Worm (Caenorhabditis elegans) whole organism, young adult: Measurements from ENCODE around the gene tbc-12.

Experiments used
- B0261.1 ChIP-seq: sonication (generic microtip); optimal IDR thresholded peaks from 2 replicates; lab custom pipeline; 2016; ENCODE audit warnings: mild to moderate bottlenecking, missing genetic modification characterization, moderate library complexity, missing compliant biosample characterization
- D2030.7 ChIP-seq: fragments of 200-800 bp; sonication (Bioruptor generic); IDR thresholded peaks from 2 replicates; pipeline ENCODE4 v1.3.6; 2022; ENCODE audit warnings: missing genetic modification reagents, missing genetic modification characterization, missing compliant biosample characterization
- Y56A3A.18 ChIP-seq: fragments of 200-800 bp; sonication (Bioruptor generic); IDR thresholded peaks from 2 replicates; pipeline ENCODE4 v1.3.6; 2022; ENCODE audit warnings: missing genetic modification reagents, missing genetic modification characterization, missing compliant biosample characterization
- Y67H2A.10 ChIP-seq: fragments of 200-800 bp; sonication (Bioruptor generic); conservative IDR thresholded peaks from 2 replicates; pipeline ENCODE4 v1.3.6; 2022; ENCODE audit warnings: missing genetic modification reagents, missing genetic modification characterization, missing compliant biosample characterization
- Y95B8A.8 ChIP-seq: fragments of 200-800 bp; sonication (Bioruptor generic); IDR thresholded peaks from 2 replicates; pipeline ENCODE4 v1.3.6; 2022; ENCODE audit warnings: missing genetic modification reagents, missing genetic modification characterization, missing compliant biosample characterization
- ama-1 ChIP-seq, 3 experiments: fragments of 150-350 bp in 1 of 3; sonication (generic microtip) in 2 of 3; optimal IDR thresholded peaks; 2 replicates each; lab custom pipeline; 2014 to 2018; ENCODE audit warnings: missing biosample characterization in 2 of 3, missing genetic modification characterization in 2 of 3, missing genetic modification reagents in 2 of 3
- aptf-3 ChIP-seq: fragments of 200-800 bp; sonication (Bioruptor generic); IDR thresholded peaks from 2 replicates; pipeline ENCODE4 v1.3.6; 2022; ENCODE audit warnings: missing genetic modification characterization, missing compliant biosample characterization
- athp-1 ChIP-seq: sonication (generic microtip); optimal IDR thresholded peaks from 2 replicates; lab custom pipeline; 2017; ENCODE audit warnings: mild to moderate bottlenecking, missing genetic modification characterization, missing compliant biosample characterization
- cebp-1 ChIP-seq, 2 experiments: fragments of 200-800 bp in 1 of 2; sonication (Bioruptor generic) in 1 of 2; sonication (generic microtip) in 1 of 2; IDR thresholded peaks in 1 of 2; optimal IDR thresholded peaks in 1 of 2; 2 replicates each; pipeline versions ENCODE4 v1.3.6 to Lab custom; 2017 to 2022; ENCODE audit warnings: missing compliant biosample characterization in 2 of 2, missing genetic modification characterization in 2 of 2, mild to moderate bottlenecking in 1 of 2, missing genetic modification reagents in 1 of 2, moderate library complexity in 1 of 2
- cebp-2 ChIP-seq: fragments of 200-800 bp; sonication (Bioruptor generic); IDR thresholded peaks from 2 replicates; pipeline ENCODE4 v1.3.6; 2022; ENCODE audit warnings: missing genetic modification characterization, missing compliant biosample characterization
- chd-7 ChIP-seq: sonication (generic microtip); optimal IDR thresholded peaks from 2 replicates; lab custom pipeline; 2016; ENCODE audit warnings: mild to moderate bottlenecking, missing genetic modification characterization, moderate library complexity, missing compliant biosample characterization
- die-1 ChIP-seq: sonication (generic microtip); optimal IDR thresholded peaks from 2 replicates; lab custom pipeline; 2016; ENCODE audit warnings: missing genotype, mild to moderate bottlenecking, missing genetic modification characterization, missing compliant biosample characterization
- dox-1 ChIP-seq: fragments of 200-800 bp; sonication (Bioruptor generic); IDR thresholded peaks from 2 replicates; pipeline ENCODE4 v1.3.6; 2022; ENCODE audit warnings: missing genetic modification reagents, missing genetic modification characterization, missing compliant biosample characterization
- egrh-3 ChIP-seq: fragments of 200-800 bp; sonication (Bioruptor generic); IDR thresholded peaks from 2 replicates; pipeline ENCODE4 v1.3.6; 2022; ENCODE audit warnings: missing genetic modification reagents, missing genetic modification characterization, missing compliant biosample characterization
- ekl-4 ChIP-seq: fragments of 200-800 bp; sonication (Bioruptor generic); IDR thresholded peaks from 2 replicates; pipeline ENCODE4 v1.3.6; 2022; ENCODE audit warnings: missing genetic modification reagents, missing genetic modification characterization, missing compliant biosample characterization
- fkh-3 ChIP-seq: sonication (generic microtip); optimal IDR thresholded peaks from 2 replicates; lab custom pipeline; 2016; ENCODE audit warnings: mild to moderate bottlenecking, missing genetic modification characterization, missing compliant biosample characterization
- hmg-1.2 ChIP-seq: fragments of 200-800 bp; sonication (Bioruptor generic); IDR thresholded peaks from 2 replicates; pipeline ENCODE4 v1.3.6; 2022; ENCODE audit warnings: missing genetic modification reagents, missing genetic modification characterization, missing compliant biosample characterization
- hrde-1 ChIP-seq: sonication (generic microtip); optimal IDR thresholded peaks from 2 replicates; lab custom pipeline; 2016; ENCODE audit warnings: missing genetic modification characterization, mild to moderate bottlenecking, missing compliant biosample characterization, moderate library complexity, missing genotype, missing genetic modification reagents, borderline replicate concordance
- let-526 ChIP-seq: fragments of 200-800 bp; sonication (Bioruptor generic); IDR thresholded peaks from 2 replicates; pipeline ENCODE4 v1.3.6; 2022; ENCODE audit warnings: missing genetic modification reagents, missing genetic modification characterization, missing compliant biosample characterization
- lin-26 ChIP-seq: fragments of 200-800 bp; sonication (Bioruptor generic); IDR thresholded peaks from 2 replicates; pipeline ENCODE4 v1.3.6; 2022; ENCODE audit warnings: missing genetic modification reagents, missing genetic modification characterization, missing compliant biosample characterization
- lin-54 ChIP-seq: fragments of 200-800 bp; sonication (Bioruptor generic); optimal IDR thresholded peaks from 2 replicates; lab custom pipeline; 2018; ENCODE audit warnings: mild to moderate bottlenecking, missing genetic modification characterization, missing compliant biosample characterization
- lir-1 ChIP-seq: fragments of 200-800 bp; sonication (Bioruptor generic); conservative IDR thresholded peaks from 2 replicates; pipeline ENCODE4 v1.3.6; 2022; ENCODE audit warnings: missing genetic modification reagents, missing genetic modification characterization, missing compliant biosample characterization
- madf-10 ChIP-seq: sonication (generic microtip); optimal IDR thresholded peaks from 2 replicates; lab custom pipeline; 2016; ENCODE audit warnings: mild to moderate bottlenecking, missing genetic modification characterization, missing compliant biosample characterization
- mxl-1 ChIP-seq: sonication (generic microtip); optimal IDR thresholded peaks from 2 replicates; lab custom pipeline; 2016; ENCODE audit warnings: missing genetic modification characterization, missing compliant biosample characterization
- nhr-90 ChIP-seq: sonication (generic microtip); optimal IDR thresholded peaks from 2 replicates; lab custom pipeline; 2016; ENCODE audit warnings: missing genotype, mild to moderate bottlenecking, missing genetic modification characterization, missing compliant biosample characterization
- pbrm-1 ChIP-seq: fragments of 200-800 bp; sonication (Bioruptor generic); IDR thresholded peaks from 2 replicates; pipeline ENCODE4 v1.3.6; 2022; ENCODE audit warnings: missing genetic modification reagents, missing genetic modification characterization, missing compliant biosample characterization
- rcor-1 ChIP-seq: fragments of 200-800 bp; sonication (Bioruptor generic); IDR thresholded peaks from 2 replicates; pipeline ENCODE4 v1.3.6; 2022; ENCODE audit warnings: missing genetic modification reagents, missing genetic modification characterization, missing compliant biosample characterization
- rpc-1 ChIP-seq, 2 experiments: fragments of 150-350 bp in 1 of 2; sonication (generic microtip) in 1 of 2; optimal IDR thresholded peaks; 2 replicates each; lab custom pipeline; 2014 to 2018; ENCODE audit warnings: missing biosample characterization in 1 of 2, missing genetic modification characterization in 1 of 2, missing genetic modification reagents in 1 of 2, missing genotype in 1 of 2
- snpc-1.3 ChIP-seq: sonication (generic microtip); optimal IDR thresholded peaks from 2 replicates; lab custom pipeline; 2017; ENCODE audit warnings: missing genetic modification characterization, mild to moderate bottlenecking, missing compliant biosample characterization, antibody characterized with exemption, moderate library complexity, missing genotype, missing genetic modification reagents; ENCODE audit not compliant: insufficient read depth
- snpc-3.4 ChIP-seq: sonication (generic microtip); optimal IDR thresholded peaks from 2 replicates; lab custom pipeline; 2017; ENCODE audit warnings: missing genetic modification characterization, mild to moderate bottlenecking, missing compliant biosample characterization, antibody characterized with exemption, moderate library complexity, missing genotype, missing genetic modification reagents
- snpc-4 ChIP-seq, 5 experiments: fragments of 150-350 bp in 1 of 5; sonication (generic microtip) in 4 of 5; optimal IDR thresholded peaks; 2 replicates each; lab custom pipeline; 2014 to 2018; ENCODE audit warnings: missing genetic modification characterization in 5 of 5, missing biosample characterization in 3 of 5, antibody characterized with exemption in 2 of 5, mild to moderate bottlenecking in 2 of 5, missing compliant biosample characterization in 2 of 5, missing genotype in 2 of 5, moderate library complexity in 2 of 5, missing genetic modification reagents in 1 of 5
- somi-1 ChIP-seq: fragments of 200-800 bp; sonication (Bioruptor generic); optimal IDR thresholded peaks from 2 replicates; lab custom pipeline; 2018; ENCODE audit warnings: mild to moderate bottlenecking, missing genetic modification characterization, missing compliant biosample characterization
- tbp1 ChIP-seq: fragments of 200-800 bp; sonication (Bioruptor generic); optimal IDR thresholded peaks from 2 replicates; lab custom pipeline; 2018; ENCODE audit warnings: mild to moderate bottlenecking, missing genetic modification characterization, missing compliant biosample characterization
- unc-130 ChIP-seq: sonication (generic microtip); optimal IDR thresholded peaks from 2 replicates; lab custom pipeline; 2016; ENCODE audit warnings: missing genetic modification reagents, missing genetic modification characterization, missing compliant biosample characterization
- xnd-1 ChIP-seq: sonication (generic microtip); optimal IDR thresholded peaks from 2 replicates; lab custom pipeline; 2016; ENCODE audit warnings: missing genotype, missing genetic modification reagents, missing genetic modification characterization, missing compliant biosample characterization
- ztf-18 ChIP-seq: sonication (generic microtip); optimal IDR thresholded peaks from 2 replicates; lab custom pipeline; 2016; ENCODE audit warnings: missing genotype, mild to moderate bottlenecking, missing genetic modification characterization, missing compliant biosample characterization
- ztf-22 ChIP-seq: fragments of 200-800 bp; sonication (Bioruptor generic); optimal IDR thresholded peaks from 2 replicates; lab custom pipeline; 2018; ENCODE audit warnings: mild to moderate bottlenecking, missing genetic modification characterization, moderate library complexity, missing compliant biosample characterization
- ztf-25 ChIP-seq: fragments of 200-800 bp; sonication (Bioruptor generic); IDR thresholded peaks from 2 replicates; pipeline ENCODE4 v1.3.6; 2022; ENCODE audit warnings: missing genetic modification reagents, missing genetic modification characterization, missing compliant biosample characterization
- ztf-26 ChIP-seq: sonication (generic microtip); optimal IDR thresholded peaks from 2 replicates; lab custom pipeline; 2017; ENCODE audit warnings: missing genetic modification characterization, missing compliant biosample characterization

Gene tbc-12

DNA sequence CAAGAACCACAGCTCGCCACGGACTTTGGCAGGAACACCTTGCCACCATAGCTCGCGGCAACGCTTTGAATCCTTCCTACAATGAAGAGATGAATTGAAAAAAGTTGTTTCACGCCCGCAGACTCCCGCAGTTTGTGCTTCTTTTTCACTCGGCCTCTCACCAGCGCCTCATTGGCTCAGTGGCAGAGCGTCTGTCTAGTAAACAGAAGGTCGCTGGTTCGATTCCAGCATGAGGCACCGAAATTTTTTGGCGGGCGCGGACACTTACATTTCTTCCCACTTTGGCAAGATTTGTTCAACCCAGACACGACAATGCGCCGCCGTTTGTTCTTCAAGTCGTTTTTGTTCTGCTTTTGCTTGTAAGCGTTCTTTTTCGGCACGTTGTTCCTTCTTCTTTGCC, 4.4 kb downstream of the tbc-12 start (continued):
- TF ChIP-seq B0261.1 (tag; lab: Kevin White, UChicago) (peak; percentile 89), ztf-22 (no peak), rcor-1 (GFP tag; lab: Robert Waterston, UW) (0 out of 2 replicates have a peak, but pooled peaks have one; percentile 36), hrde-1 (tag; lab: Kevin White, UChicago) (no peak), let-526 (peak; percentile 45; the same call in 1 of the 2 replicates), Y67H2A.10 (GFP tag; lab: Robert Waterston, UW) (no peak), athp-1 (no peak)

DNA sequence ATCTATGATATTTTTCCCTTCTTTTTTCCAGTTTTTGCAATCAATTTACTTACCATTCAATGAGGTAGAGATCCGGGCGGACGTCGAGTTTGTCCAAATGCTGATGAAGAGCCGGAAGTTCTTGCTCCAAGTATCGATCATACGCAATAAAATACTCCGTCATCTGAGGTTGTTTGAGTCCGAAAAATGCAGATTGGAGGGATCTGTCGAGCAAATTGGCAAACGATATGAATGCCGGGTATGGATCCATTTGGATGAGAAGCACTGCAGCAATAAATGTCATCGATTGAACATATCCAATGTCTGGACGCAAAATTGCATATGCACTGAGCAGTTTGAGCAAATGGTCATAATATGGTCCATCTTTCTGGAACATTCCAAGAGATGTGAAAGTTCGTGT, 5.1 kb downstream of the tbc-12 start:
- TF ChIP-seq chd-7 (tag; lab: Kevin White, UChicago) (no peak), fkh-3 (no peak), rpc-1 (optimal IDR thresholded peaks at IDR 0.05; lab: Kevin White, UChicago) (no peak), rpc-1 (tag; optimal IDR thresholded peaks at IDR 0.05; lab: Kevin White, UChicago) (no peak)

DNA sequence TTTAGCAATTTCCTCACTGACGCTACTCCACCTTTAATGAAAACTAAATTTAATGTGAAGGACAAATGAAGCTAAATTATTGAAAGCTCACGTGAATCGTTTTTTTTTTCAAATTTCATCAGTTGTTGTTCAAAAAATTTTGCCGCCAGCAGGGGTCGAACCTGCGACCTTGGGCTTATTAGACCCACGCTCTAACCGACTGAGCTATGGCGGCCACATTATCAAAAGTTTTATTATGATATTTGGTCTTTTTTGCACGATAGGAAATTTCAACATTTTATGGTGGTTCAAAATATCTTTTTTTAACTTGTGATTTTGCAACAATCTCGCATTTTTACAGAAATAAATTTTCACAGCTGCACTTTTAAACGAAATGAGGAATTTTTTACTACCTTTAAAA, 6.2 kb downstream of the tbc-12 start:
- no peak for TF ChIP-seq aptf-3
- 0 out of 2 replicates have a peak, but pooled peaks have one; percentile 22 for TF ChIP-seq ekl-4 (GFP tag; lab: Robert Waterston, UW)
- no peak for TF ChIP-seq lir-1 (GFP tag; lab: Robert Waterston, UW)
- peak; percentile 38 for TF ChIP-seq nhr-90 (tag; lab: Kevin White, UChicago)
- peak; percentile 47 for TF ChIP-seq hmg-1.2 (GFP tag; lab: Robert Waterston, UW)
- TF ChIP-seq lin-54 (GFP tag; lab: Kevin White, UChicago), result peak; percentile 24
- TF ChIP-seq die-1, result peak; percentile 64
- TF ChIP-seq snpc-3.4 (tag; lab: Kevin White, UChicago), result peak; percentile 60
- peak; percentile 62; the same call in 1 of the 2 replicates for TF ChIP-seq pbrm-1 (GFP tag; lab: Robert Waterston, UW)
- TF ChIP-seq D2030.7 (GFP tag; lab: Robert Waterston, UW), result peak; percentile 72
- no peak for TF ChIP-seq egrh-3 (GFP tag; lab: Robert Waterston, UW)
- TF ChIP-seq snpc-4 (GFP tag; optimal IDR thresholded peaks at IDR 0.05; lab: Kevin White, UChicago), result peak; percentile 31
- TF ChIP-seq snpc-4 (tag; optimal IDR thresholded peaks at IDR 0.05; lab: Kevin White, UChicago), result peak in 2 of 4 experiments; percentile 31 to 64
- TF ChIP-seq unc-130 (GFP tag; lab: Kevin White, UChicago), result no peak
- TF ChIP-seq tbp1 (GFP tag; lab: Kevin White, UChicago), result peak; percentile 88
- TF ChIP-seq rpc-1 (optimal IDR thresholded peaks at IDR 0.05; lab: Kevin White, UChicago), result peak; percentile 73
- peak; percentile 84 for TF ChIP-seq rpc-1 (tag; optimal IDR thresholded peaks at IDR 0.05; lab: Kevin White, UChicago)
- peak; percentile 45 for TF ChIP-seq ztf-18 (tag; lab: Kevin White, UChicago)
- no peak for TF ChIP-seq cebp-1 (GFP tag; IDR thresholded peaks at IDR 0.05; lab: Robert Waterston, UW)
- peak; percentile 17 for TF ChIP-seq cebp-1 (tag; optimal IDR thresholded peaks at IDR 0.05; lab: Kevin White, UChicago)
- TF ChIP-seq Y56A3A.18 (GFP tag; lab: Robert Waterston, UW), result 0 out of 2 replicates have a peak, but pooled peaks have one; percentile 17
- TF ChIP-seq snpc-1.3, result peak; percentile 61
- peak; percentile 74 for TF ChIP-seq lin-26 (GFP tag; lab: Robert Waterston, UW)
- no peak for TF ChIP-seq cebp-2 (GFP tag; lab: Robert Waterston, UW)
- TF ChIP-seq ama-1 (optimal IDR thresholded peaks at IDR 0.05; lab: Kevin White, UChicago), result no peak
- peak in 1 of 2 experiments; percentile 39 for TF ChIP-seq ama-1 (GFP tag; optimal IDR thresholded peaks at IDR 0.05; lab: Kevin White, UChicago)
- TF ChIP-seq ztf-26 (tag; lab: Kevin White, UChicago), result no peak
- no peak for TF ChIP-seq xnd-1 (tag; lab: Kevin White, UChicago)
- TF ChIP-seq mxl-1, result peak; percentile 29
- TF ChIP-seq ztf-25 (GFP tag; lab: Robert Waterston, UW), result 0 out of 2 replicates have a peak, but pooled peaks have one; percentile 50
- TF ChIP-seq dox-1 (GFP tag; lab: Robert Waterston, UW), result 0 out of 2 replicates have a peak, but pooled peaks have one; percentile 13
- no peak for TF ChIP-seq somi-1 (GFP tag; lab: Kevin White, UChicago)
- peak; percentile 8 for TF ChIP-seq madf-10
- TF ChIP-seq B0261.1 (tag; lab: Kevin White, UChicago), result peak; percentile 69
- 0 out of 2 replicates have a peak, but pooled peaks have one; percentile 46 for TF ChIP-seq Y95B8A.8 (GFP tag; lab: Robert Waterston, UW)
